Fruit fly (Drosophila melanogaster) S2 (cell line): ENCODE measurements around the gene CG14817.

Source experiments
- CG8478 ChIP-seq: fragments of >200 bp; optimal IDR thresholded peaks from 2 replicates; lab custom pipeline; 2018
- CTCF ChIP-seq, 2 experiments: fragments of >200 bp; optimal IDR thresholded peaks; 2 replicates each; lab custom pipeline; 2018

dm6 chrX:1868586-1869111 lies 8.4 kb downstream of the CG14817 start, which contains the start of the genes CG14803 and Pex5:
- no peak for TF ChIP-seq CTCF (optimal IDR thresholded peaks at IDR 0.05; lab: Kevin White, UChicago)
- TF ChIP-seq CG8478, result no peak
